Worm (Caenorhabditis elegans) whole organism, L4 larva: Measurements from ENCODE around the gene F21C10.10.

ENCODE experiments used
- ama-1 ChIP-seq: fragments of 150-350 bp; optimal IDR thresholded peaks from 2 replicates; lab custom pipeline; 2014; ENCODE audit warnings: inconsistent platforms, mixed read lengths
- lim-7 ChIP-seq: fragments of 200-800 bp; sonication (Bioruptor generic); IDR thresholded peaks from 2 replicates; pipeline ENCODE4 v1.3.6; 2022; ENCODE audit warnings: missing genetic modification characterization, missing compliant biosample characterization
- nhr-48 ChIP-seq: sonication (generic microtip); optimal IDR thresholded peaks from 2 replicates; lab custom pipeline; 2016; ENCODE audit warnings: mild to moderate bottlenecking, missing genetic modification characterization, missing compliant biosample characterization

DNA sequence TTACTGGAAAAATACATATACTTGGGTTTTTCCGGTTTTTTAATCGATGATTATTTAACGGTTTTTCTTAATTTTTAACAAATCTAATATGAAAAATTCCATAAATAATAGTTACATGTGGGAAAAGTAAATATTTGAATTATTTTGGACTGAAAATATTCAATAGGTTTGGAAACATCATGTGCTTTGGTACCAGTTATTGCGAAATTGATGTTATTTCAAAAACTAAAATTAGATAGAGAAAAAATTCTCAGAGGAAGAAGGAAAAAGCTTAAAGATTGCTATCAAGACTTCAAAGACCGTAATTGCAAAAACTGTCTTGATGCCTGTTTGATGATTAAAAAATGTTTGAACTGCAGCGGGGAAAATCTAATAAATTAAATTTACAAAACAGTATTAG is 31.1 kb upstream of the F21C10.10 start:
- no peak for TF ChIP-seq ama-1 (lab: Kevin White, UChicago)
- TF ChIP-seq nhr-48: no peak
- TF ChIP-seq lim-7 (GFP tag; lab: Robert Waterston, UW): no peak
